Fruit fly (Drosophila melanogaster) whole organism, embryonic: ENCODE data around the gene mgr.

Experiments used
- Aef1 ChIP-seq: fragments of 200-800 bp; sonication (Bioruptor generic); IDR thresholded peaks from 3 replicates; pipeline ENCODE4 v1.3.6; 2022; ENCODE audit warnings: missing biosample characterization, missing genetic modification characterization
- Bgb ChIP-seq: fragments of 200-800 bp; sonication (Bioruptor generic); IDR thresholded peaks from 2 replicates; pipeline ENCODE4 v1.3.6; 2022; ENCODE audit warnings: missing biosample characterization, missing genetic modification characterization; ENCODE audit not compliant: partially characterized antibody
- CG10147 ChIP-seq: fragments of 200-800 bp; sonication (Bioruptor generic); optimal IDR thresholded peaks from 2 replicates; lab custom pipeline; 2019; ENCODE audit warnings: missing biosample characterization, mild to moderate bottlenecking, missing genetic modification characterization, moderate library complexity
- CG12219 ChIP-seq: fragments of 200-800 bp; sonication (Bioruptor generic); optimal IDR thresholded peaks from 3 replicates; lab custom pipeline; 2018; ENCODE audit warnings: missing biosample characterization, mild to moderate bottlenecking, missing genetic modification characterization
- CG1233 ChIP-seq: fragments of 200-800 bp; sonication (Bioruptor generic); optimal IDR thresholded peaks from 4 replicates; lab custom pipeline; 2018; ENCODE audit warnings: missing biosample characterization, mild to moderate bottlenecking, missing genetic modification characterization
- CG14860 ChIP-seq: fragments of 200-800 bp; sonication (Bioruptor generic); IDR thresholded peaks from 3 replicates; pipeline ENCODE4 v1.3.6; 2022; ENCODE audit warnings: missing biosample characterization, missing genetic modification characterization; ENCODE audit not compliant: partially characterized antibody
- CG15073 ChIP-seq: fragments of 200-800 bp; sonication (Bioruptor generic); optimal IDR thresholded peaks from 2 replicates; lab custom pipeline; 2016; ENCODE audit warnings: missing biosample characterization, missing genetic modification characterization
- CG1603 ChIP-seq: fragments of 200-800 bp; sonication (Bioruptor generic); optimal IDR thresholded peaks from 2 replicates; lab custom pipeline; 2019; ENCODE audit warnings: missing biosample characterization, mild to moderate bottlenecking, missing genetic modification characterization, moderate library complexity
- CG17186 ChIP-seq: fragments of 200-800 bp; sonication (Bioruptor generic); optimal IDR thresholded peaks from 3 replicates; lab custom pipeline; 2017; ENCODE audit warnings: missing biosample characterization, missing genetic modification reagents, missing genetic modification characterization
- CG17568 ChIP-seq: fragments of 200-800 bp; sonication (Bioruptor generic); optimal IDR thresholded peaks from 2 replicates; lab custom pipeline; 2018; ENCODE audit warnings: missing biosample characterization, mild to moderate bottlenecking, missing genetic modification characterization, moderate library complexity
- CG18476 ChIP-seq: fragments of 200-800 bp; sonication (Bioruptor generic); optimal IDR thresholded peaks from 2 replicates; lab custom pipeline; 2016; ENCODE audit warnings: missing biosample characterization, mild to moderate bottlenecking, missing genetic modification characterization
- CG34224 ChIP-seq: fragments of 200-800 bp; sonication (Bioruptor generic); IDR thresholded peaks from 3 replicates; pipeline ENCODE4 v1.3.6; 2022; ENCODE audit warnings: missing biosample characterization, missing genetic modification characterization; ENCODE audit not compliant: partially characterized antibody
- CG34422 ChIP-seq: fragments of 200-800 bp; sonication (Bioruptor generic); IDR thresholded peaks from 3 replicates; pipeline ENCODE4 v1.3.6; 2022; ENCODE audit warnings: missing biosample characterization, missing genetic modification characterization
- CG3995 ChIP-seq: fragments of 200-800 bp; sonication (Bioruptor generic); optimal IDR thresholded peaks from 3 replicates; lab custom pipeline; 2016; ENCODE audit warnings: missing biosample characterization, missing genetic modification characterization
- CG4360 ChIP-seq: fragments of 200-800 bp; sonication (Bioruptor generic); IDR thresholded peaks from 2 replicates; pipeline ENCODE4 v1.3.6; 2022; ENCODE audit warnings: missing biosample characterization, missing genetic modification characterization
- CG4404 ChIP-seq: fragments of 200-800 bp; sonication (Bioruptor generic); IDR thresholded peaks from 2 replicates; pipeline ENCODE4 v1.3.6; 2022; ENCODE audit warnings: missing biosample characterization, missing genetic modification characterization
- CG4424 ChIP-seq: fragments of 200-800 bp; sonication (Bioruptor generic); optimal IDR thresholded peaks from 3 replicates; lab custom pipeline; 2016; ENCODE audit warnings: missing biosample characterization, missing genetic modification characterization
- CG4707 ChIP-seq: fragments of 200-800 bp; sonication (Bioruptor generic); optimal IDR thresholded peaks from 2 replicates; lab custom pipeline; 2018; ENCODE audit warnings: missing biosample characterization, mild to moderate bottlenecking, missing genetic modification characterization, moderate library complexity
- CG5245 ChIP-seq: fragments of 200-800 bp; sonication (Bioruptor generic); optimal IDR thresholded peaks from 3 replicates; lab custom pipeline; 2016; ENCODE audit warnings: missing biosample characterization, missing genetic modification characterization
- CG6175 ChIP-seq: fragments of 200-800 bp; sonication (Bioruptor generic); IDR thresholded peaks from 3 replicates; pipeline ENCODE4 v1.3.6; 2022; ENCODE audit warnings: missing biosample characterization, missing genetic modification characterization
- CG6813 ChIP-seq: fragments of 200-800 bp; sonication (Bioruptor generic); optimal IDR thresholded peaks from 2 replicates; lab custom pipeline; 2017; ENCODE audit warnings: missing biosample characterization, missing genetic modification characterization, mild to moderate bottlenecking, moderate library complexity, missing genetic modification reagents
- CG7928 ChIP-seq: fragments of 200-800 bp; sonication (Bioruptor generic); optimal IDR thresholded peaks from 2 replicates; lab custom pipeline; 2017; ENCODE audit warnings: missing biosample characterization, mild to moderate bottlenecking, missing genetic modification characterization
- CG9876 ChIP-seq: fragments of 200-800 bp; sonication (Bioruptor generic); optimal IDR thresholded peaks from 2 replicates; lab custom pipeline; 2016; ENCODE audit warnings: missing biosample characterization, missing genetic modification characterization
- CoRest ChIP-seq: fragments of 200-800 bp; sonication (Bioruptor generic); optimal IDR thresholded peaks from 3 replicates; lab custom pipeline; 2018; ENCODE audit warnings: missing biosample characterization, mild to moderate bottlenecking, missing genetic modification characterization, moderate library complexity
- Dip3 ChIP-seq: fragments of 200-800 bp; sonication (Bioruptor generic); optimal IDR thresholded peaks from 3 replicates; lab custom pipeline; 2016; ENCODE audit warnings: missing biosample characterization, missing genetic modification characterization
- E2f1 ChIP-seq: fragments of 200-800 bp; sonication (Bioruptor generic); IDR thresholded peaks from 2 replicates; pipeline ENCODE4 v1.3.6; 2022; ENCODE audit warnings: missing biosample characterization, missing genetic modification characterization
- H2.0 ChIP-seq: fragments of 200-800 bp; sonication (Bioruptor generic); IDR thresholded peaks from 2 replicates; pipeline ENCODE4 v1.3.6; 2022; ENCODE audit warnings: missing biosample characterization, missing genetic modification characterization
- HLH4C ChIP-seq: fragments of 200-800 bp; sonication (Bioruptor generic); IDR thresholded peaks from 3 replicates; pipeline ENCODE4 v1.3.6; 2022; ENCODE audit warnings: missing biosample characterization, missing genetic modification characterization; ENCODE audit not compliant: partially characterized antibody
- Kr ChIP-seq: fragments of 200-800 bp; sonication (Bioruptor generic); optimal IDR thresholded peaks from 2 replicates; lab custom pipeline; 2017; ENCODE audit warnings: missing biosample characterization, mild to moderate bottlenecking, missing genetic modification characterization
- MESR4 ChIP-seq: fragments of 200-800 bp; sonication (Bioruptor generic); optimal IDR thresholded peaks from 2 replicates; lab custom pipeline; 2018; ENCODE audit warnings: missing biosample characterization, mild to moderate bottlenecking, missing genetic modification characterization, moderate library complexity
- NC2β ChIP-seq: fragments of 200-800 bp; sonication (Bioruptor generic); optimal IDR thresholded peaks from 2 replicates; lab custom pipeline; 2016; ENCODE audit warnings: missing biosample characterization, missing genetic modification characterization
- Neu2 ChIP-seq: fragments of 200-800 bp; sonication (Bioruptor generic); optimal IDR thresholded peaks from 3 replicates; lab custom pipeline; 2016; ENCODE audit warnings: missing biosample characterization, missing genetic modification characterization, borderline replicate concordance
- Nf-YA ChIP-seq: fragments of 200-800 bp; sonication (Bioruptor generic); IDR thresholded peaks from 2 replicates; pipeline ENCODE4 v1.3.6; 2022; ENCODE audit warnings: missing biosample characterization, missing genetic modification characterization
- Pdp1 ChIP-seq, 2 experiments: fragments of 200-800 bp; sonication (Bioruptor generic); optimal IDR thresholded peaks; 3 replicates each; lab custom pipeline; 2016; ENCODE audit warnings: missing biosample characterization in 2 of 2, missing genetic modification characterization in 2 of 2, mild to moderate bottlenecking in 1 of 2, moderate library complexity in 1 of 2
- Poxn ChIP-seq: fragments of 200-800 bp; sonication (Bioruptor generic); IDR thresholded peaks from 2 replicates; pipeline ENCODE4 v1.3.6; 2022; ENCODE audit warnings: missing biosample characterization, missing genetic modification characterization
- Rfx ChIP-seq: fragments of 200-800 bp; sonication (Bioruptor generic); IDR thresholded peaks from 2 replicates; pipeline ENCODE4 v1.3.6; 2022; ENCODE audit warnings: missing biosample characterization, missing genetic modification characterization
- Stat92E ChIP-seq, 3 experiments: fragments of >200 bp in 2 of 3; fragments of 200-800 bp in 1 of 3; sonication (Bioruptor generic) in 1 of 3; optimal IDR thresholded peaks; 2 replicates each; lab custom pipeline; 2017 to 2019; ENCODE audit warnings: missing biosample characterization in 3 of 3, missing genetic modification characterization in 3 of 3, mild to moderate bottlenecking in 1 of 3, moderate library complexity in 1 of 3
- Tbp ChIP-seq: fragments of >200 bp; optimal IDR thresholded peaks from 2 replicates; lab custom pipeline; 2018; ENCODE audit warnings: missing biosample characterization, missing genetic modification characterization
- br ChIP-seq: fragments of >200 bp; optimal IDR thresholded peaks from 2 replicates; lab custom pipeline; 2017
- bsh ChIP-seq, 2 experiments: fragments of 200-800 bp; sonication (Bioruptor generic); optimal IDR thresholded peaks; 2 replicates each; lab custom pipeline; 2017 to 2018; ENCODE audit warnings: mild to moderate bottlenecking in 2 of 2, missing biosample characterization in 2 of 2, missing genetic modification characterization in 2 of 2, moderate library complexity in 1 of 2
- btn ChIP-seq: fragments of 200-800 bp; sonication (Bioruptor generic); optimal IDR thresholded peaks from 2 replicates; lab custom pipeline; 2016; ENCODE audit warnings: missing biosample characterization, missing genetic modification characterization
- cato ChIP-seq: fragments of 200-800 bp; sonication (Bioruptor generic); optimal IDR thresholded peaks from 2 replicates; lab custom pipeline; 2016; ENCODE audit warnings: missing biosample characterization, missing genetic modification characterization, borderline replicate concordance
- da ChIP-seq: fragments of 200-800 bp; sonication (Bioruptor generic); optimal IDR thresholded peaks from 2 replicates; lab custom pipeline; 2016; ENCODE audit warnings: missing biosample characterization, missing genetic modification characterization
- dan ChIP-seq: fragments of 200-800 bp; sonication (Bioruptor generic); IDR thresholded peaks from 2 replicates; pipeline ENCODE4 v1.3.6; 2022; ENCODE audit warnings: missing biosample characterization, missing genetic modification characterization
- eve ChIP-seq, 2 experiments: fragments of >200 bp; optimal IDR thresholded peaks; 2 replicates each; lab custom pipeline; 2017; ENCODE audit warnings: missing biosample characterization in 2 of 2, missing genetic modification characterization in 2 of 2
- kay ChIP-seq: fragments of 200-800 bp; sonication (Bioruptor generic); optimal IDR thresholded peaks from 2 replicates; lab custom pipeline; 2016; ENCODE audit warnings: missing biosample characterization, missing genetic modification characterization
- klu ChIP-seq: fragments of 200-800 bp; sonication (Bioruptor generic); IDR thresholded peaks from 2 replicates; pipeline ENCODE4 v1.3.6; 2022; ENCODE audit warnings: missing biosample characterization, missing genetic modification characterization
- oc ChIP-seq: fragments of 200-800 bp; sonication (Bioruptor generic); optimal IDR thresholded peaks from 2 replicates; lab custom pipeline; 2018; ENCODE audit warnings: missing biosample characterization, mild to moderate bottlenecking, missing genetic modification characterization, moderate library complexity
- stwl ChIP-seq: fragments of 200-800 bp; sonication (Bioruptor generic); optimal IDR thresholded peaks from 3 replicates; lab custom pipeline; 2018; ENCODE audit warnings: missing biosample characterization, mild to moderate bottlenecking, missing genetic modification characterization, moderate library complexity
- tgo ChIP-seq: fragments of 200-800 bp; sonication (Bioruptor generic); IDR thresholded peaks from 3 replicates; pipeline ENCODE4 v1.3.6; 2022; ENCODE audit warnings: missing biosample characterization, missing genetic modification characterization
- wdn ChIP-seq: fragments of 200-800 bp; sonication (Bioruptor generic); IDR thresholded peaks from 2 replicates; pipeline ENCODE4 v1.3.6; 2022; ENCODE audit warnings: missing biosample characterization, missing genetic modification characterization

Gene mgr

dm6 chr3R:11368766-11369165 lies 40.9 kb downstream of the mgr start (continued):
- TF ChIP-seq H2.0 (GFP tag; lab: Robert Waterston, UW) (no peak), CG17568 (GFP tag; lab: Kevin White, UChicago) (no peak), oc (tag; lab: Kevin White, UChicago) (no peak), da (peak; percentile 54), CG12219 (GFP tag; lab: Kevin White, UChicago) (no peak), btn (GFP tag; lab: Kevin White, UChicago) (no peak), Neu2 (GFP tag; lab: Kevin White, UChicago) (no peak), Tbp (GFP tag; lab: Kevin White, UChicago) (no peak), wdn (GFP tag; lab: Robert Waterston, UW) (no peak), CG4707 (GFP tag; lab: Kevin White, UChicago) (no peak), CG1233 (GFP tag; lab: Kevin White, UChicago) (peak; percentile 45), Rfx (no peak), Stat92E (GFP tag; optimal IDR thresholded peaks at IDR 0.05; lab: Kevin White, UChicago) (no peak), CG1603 (tag; lab: Kevin White, UChicago) (no peak), CG5245 (peak; percentile 13), br (lab: Kevin White, UChicago) (no peak), cato (no peak), NC2β (GFP tag; lab: Kevin White, UChicago) (peak; percentile 22), CG10147 (GFP tag; lab: Kevin White, UChicago) (no peak), CG34422 (no peak), CG4404 (GFP tag; lab: Robert Waterston, UW) (peak; percentile 88), CG7928 (GFP tag; lab: Kevin White, UChicago) (no peak), CG3995 (GFP tag; lab: Kevin White, UChicago) (no peak), Aef1 (no peak), E2f1 (GFP tag; lab: Robert Waterston, UW) (0 out of 2 replicates have a peak, but pooled peaks have one; percentile 7), CG6813 (GFP tag; lab: Kevin White, UChicago) (peak; percentile 42), Bgb (GFP tag; lab: Robert Waterston, UW) (no peak), CG15073 (GFP tag; lab: Kevin White, UChicago) (no peak), CG6175 (GFP tag; lab: Robert Waterston, UW) (no peak), CoRest (tag; lab: Kevin White, UChicago) (peak; percentile 53), Poxn (GFP tag; lab: Robert Waterston, UW) (no peak), eve (GFP tag; optimal IDR thresholded peaks at IDR 0.05; lab: Kevin White, UChicago) (no peak), kay (GFP tag; lab: Kevin White, UChicago) (no peak), dan (GFP tag; lab: Robert Waterston, UW) (no peak), MESR4 (GFP tag; lab: Kevin White, UChicago) (no peak), HLH4C (no peak), tgo (no peak), Pdp1 (GFP tag; optimal IDR thresholded peaks at IDR 0.05; lab: Kevin White, UChicago) (peak in 1 of 2 experiments; percentile 28), CG18476 (no peak), Dip3 (GFP tag; lab: Kevin White, UChicago) (no peak), Kr (no peak), Nf-YA (GFP tag; lab: Robert Waterston, UW) (no peak), bsh (GFP tag; optimal IDR thresholded peaks at IDR 0.05; lab: Kevin White, UChicago) (peak in 1 of 2 experiments; percentile 52), CG4360 (GFP tag; lab: Robert Waterston, UW) (no peak), CG34224 (no peak), CG4424 (GFP tag; lab: Kevin White, UChicago) (peak; percentile 60), CG9876 (no peak), CG17186 (GFP tag; lab: Kevin White, UChicago) (no peak), stwl (tag; lab: Kevin White, UChicago) (no peak), CG14860 (no peak), klu (GFP tag; lab: Robert Waterston, UW) (no peak)
